Worm (Caenorhabditis elegans) whole organism, L1 larva: ENCODE measurements around the gene irk-2.

Source experiments
- C16A3.4 ChIP-seq: fragments of 150-350 bp; optimal IDR thresholded peaks from 2 replicates; lab custom pipeline; 2014; ENCODE audit warnings: missing biosample characterization, missing genetic modification characterization
- F16B12.6 ChIP-seq: fragments of 150-350 bp; optimal IDR thresholded peaks from 2 replicates; lab custom pipeline; 2014; ENCODE audit warnings: missing biosample characterization, missing genetic modification characterization
- aha-1 ChIP-seq: fragments of 150-350 bp; optimal IDR thresholded peaks from 2 replicates; lab custom pipeline; 2014; ENCODE audit warnings: missing biosample characterization, missing genetic modification characterization
- alr-1 ChIP-seq: fragments of 200-800 bp; sonication (Bioruptor generic); optimal IDR thresholded peaks from 2 replicates; lab custom pipeline; 2018; ENCODE audit warnings: borderline replicate concordance, mild to moderate bottlenecking, missing genetic modification characterization, missing compliant biosample characterization
- aly-2 ChIP-seq: fragments of 150-350 bp; optimal IDR thresholded peaks from 2 replicates; lab custom pipeline; 2014; ENCODE audit warnings: missing biosample characterization, missing genetic modification characterization
- ama-1 ChIP-seq: fragments of 150-350 bp; optimal IDR thresholded peaks from 2 replicates; lab custom pipeline; 2014
- ceh-63 ChIP-seq: fragments of 200-800 bp; sonication (Bioruptor generic); optimal IDR thresholded peaks from 2 replicates; lab custom pipeline; 2018; ENCODE audit warnings: mild to moderate bottlenecking, missing genetic modification characterization, missing compliant biosample characterization
- ceh-88 ChIP-seq: fragments of 200-800 bp; sonication (Bioruptor generic); IDR thresholded peaks from 2 replicates; pipeline ENCODE4 v1.3.6; 2022; ENCODE audit warnings: missing genetic modification characterization, missing compliant biosample characterization
- ceh-90 ChIP-seq: sonication (generic microtip); optimal IDR thresholded peaks from 2 replicates; lab custom pipeline; 2016; ENCODE audit warnings: missing genetic modification characterization, missing compliant biosample characterization
- ces-1 ChIP-seq: fragments of 150-350 bp; optimal IDR thresholded peaks from 2 replicates; lab custom pipeline; 2014; ENCODE audit warnings: missing biosample characterization, missing genetic modification reagents, missing genetic modification characterization
- dsc-1 ChIP-seq: sonication (generic microtip); optimal IDR thresholded peaks from 2 replicates; lab custom pipeline; 2016; ENCODE audit warnings: mild to moderate bottlenecking, missing genetic modification characterization, missing compliant biosample characterization
- efl-1 ChIP-seq, 4 experiments: fragments of 150-350 bp; optimal IDR thresholded peaks in 3 of 4; peaks in 1 of 4; 1 replicate in 1 of 4; 2 replicates in 3 of 4; lab custom pipeline; 2014; ENCODE audit warnings: missing biosample characterization in 2 of 4, missing genetic modification characterization in 2 of 4, missing genetic modification reagents in 2 of 4
- efl-3 ChIP-seq: fragments of 200-800 bp; sonication (Bioruptor generic); optimal IDR thresholded peaks from 2 replicates; lab custom pipeline; 2018; ENCODE audit warnings: mild to moderate bottlenecking, missing genetic modification characterization, missing compliant biosample characterization
- egl-27 ChIP-seq, 2 experiments: fragments of 150-350 bp in 1 of 2; sonication (generic microtip); optimal IDR thresholded peaks; 3 replicates each; lab custom pipeline; 2017 to 2018; ENCODE audit warnings: missing biosample characterization in 2 of 2, missing genetic modification characterization in 2 of 2, missing genetic modification reagents in 2 of 2
- elt-3 ChIP-seq, 6 experiments: fragments of 150-350 bp in 1 of 6; sonication (generic microtip); optimal IDR thresholded peaks; 2 replicates each; lab custom pipeline; 2017 to 2018; ENCODE audit warnings: missing biosample characterization in 6 of 6, missing genetic modification characterization in 6 of 6, inconsistent platforms in 1 of 6
- fkh-4 ChIP-seq: sonication (generic microtip); optimal IDR thresholded peaks from 2 replicates; lab custom pipeline; 2016; ENCODE audit warnings: missing compliant biosample characterization, missing genetic modification characterization, borderline replicate concordance
- fkh-8 ChIP-seq: sonication (generic microtip); optimal IDR thresholded peaks from 2 replicates; lab custom pipeline; 2016; ENCODE audit warnings: mild to moderate bottlenecking, missing genetic modification characterization, missing compliant biosample characterization
- fos-1 ChIP-seq: fragments of 150-350 bp; optimal IDR thresholded peaks from 2 replicates; lab custom pipeline; 2014; ENCODE audit warnings: missing biosample characterization, missing genetic modification characterization
- hlh-17 ChIP-seq: fragments of 200-800 bp; sonication (Bioruptor generic); optimal IDR thresholded peaks from 2 replicates; lab custom pipeline; 2018; ENCODE audit warnings: missing genetic modification characterization, mild to moderate bottlenecking, missing compliant biosample characterization, moderate library complexity, borderline replicate concordance
- hlh-4 ChIP-seq: sonication (generic microtip); optimal IDR thresholded peaks from 2 replicates; lab custom pipeline; 2016; ENCODE audit warnings: mild to moderate bottlenecking, missing genetic modification characterization, missing compliant biosample characterization
- isw-1 ChIP-seq: fragments of 200-800 bp; sonication (Bioruptor generic); IDR thresholded peaks from 2 replicates; pipeline ENCODE4 v1.3.6; 2022; ENCODE audit warnings: missing genetic modification characterization, missing compliant biosample characterization
- lin-13 ChIP-seq: fragments of 150-350 bp; optimal IDR thresholded peaks from 2 replicates; lab custom pipeline; 2014; ENCODE audit warnings: missing biosample characterization, missing genetic modification reagents, missing genetic modification characterization
- lin-14 ChIP-seq: fragments of 200-800 bp; sonication (Bioruptor generic); optimal IDR thresholded peaks from 2 replicates; lab custom pipeline; 2018; ENCODE audit warnings: mild to moderate bottlenecking, missing genetic modification characterization, moderate library complexity, missing compliant biosample characterization
- mab-9 ChIP-seq: fragments of 200-800 bp; sonication (Bioruptor generic); IDR thresholded peaks from 2 replicates; pipeline ENCODE4 v1.3.6; 2022; ENCODE audit warnings: missing genetic modification reagents, missing genetic modification characterization, missing compliant biosample characterization
- mef-2 ChIP-seq: fragments of 150-350 bp; optimal IDR thresholded peaks from 2 replicates; lab custom pipeline; 2014; ENCODE audit warnings: missing biosample characterization, missing genetic modification characterization
- mep-1 ChIP-seq: fragments of 150-350 bp; optimal IDR thresholded peaks from 2 replicates; lab custom pipeline; 2014; ENCODE audit warnings: missing biosample characterization, missing genetic modification characterization
- nhr-11 ChIP-seq: fragments of 150-350 bp; optimal IDR thresholded peaks from 2 replicates; lab custom pipeline; 2014; ENCODE audit warnings: missing biosample characterization, missing genetic modification characterization
- nhr-19 ChIP-seq: fragments of 200-800 bp; sonication (Bioruptor generic); conservative IDR thresholded peaks from 2 replicates; pipeline ENCODE4 v1.3.6; 2022; ENCODE audit warnings: missing genetic modification characterization, missing compliant biosample characterization
- nhr-20 ChIP-seq: sonication (generic microtip); optimal IDR thresholded peaks from 2 replicates; lab custom pipeline; 2016; ENCODE audit warnings: mild to moderate bottlenecking, missing genetic modification characterization, missing compliant biosample characterization
- nhr-28 ChIP-seq: fragments of 150-350 bp; optimal IDR thresholded peaks from 2 replicates; lab custom pipeline; 2014; ENCODE audit warnings: missing biosample characterization, missing genetic modification characterization
- nhr-90 ChIP-seq: sonication (generic microtip); optimal IDR thresholded peaks from 2 replicates; lab custom pipeline; 2016; ENCODE audit warnings: mild to moderate bottlenecking, missing genetic modification characterization, missing compliant biosample characterization; ENCODE audit not compliant: poor library complexity
- pqm-1 ChIP-seq: sonication (generic microtip); optimal IDR thresholded peaks from 3 replicates; lab custom pipeline; 2017; ENCODE audit warnings: missing biosample characterization, missing genetic modification characterization
- skn-1 ChIP-seq: fragments of 150-350 bp; optimal IDR thresholded peaks from 2 replicates; lab custom pipeline; 2014; ENCODE audit warnings: missing biosample characterization, missing genetic modification characterization
- snpc-4 ChIP-seq: fragments of 150-350 bp; optimal IDR thresholded peaks from 2 replicates; lab custom pipeline; 2014; ENCODE audit warnings: missing biosample characterization, missing genetic modification characterization
- snu-23 ChIP-seq: sonication (generic microtip); optimal IDR thresholded peaks from 2 replicates; lab custom pipeline; 2016; ENCODE audit warnings: missing genetic modification characterization, missing compliant biosample characterization
- sox-4 ChIP-seq: sonication (generic microtip); optimal IDR thresholded peaks from 2 replicates; lab custom pipeline; 2016; ENCODE audit warnings: missing genetic modification characterization, missing compliant biosample characterization
- sptf-1 ChIP-seq: fragments of 150-350 bp; optimal IDR thresholded peaks from 2 replicates; lab custom pipeline; 2014; ENCODE audit warnings: missing biosample characterization, missing genetic modification characterization
- sup-37 ChIP-seq: fragments of 200-800 bp; sonication (Bioruptor generic); optimal IDR thresholded peaks from 2 replicates; lab custom pipeline; 2018; ENCODE audit warnings: mild to moderate bottlenecking, missing genetic modification characterization, missing compliant biosample characterization
- swsn-7 ChIP-seq: sonication (generic microtip); optimal IDR thresholded peaks from 2 replicates; lab custom pipeline; 2016; ENCODE audit warnings: missing genetic modification characterization, missing compliant biosample characterization
- tbx-2 ChIP-seq: sonication (generic microtip); optimal IDR thresholded peaks from 2 replicates; lab custom pipeline; 2016; ENCODE audit warnings: missing genetic modification characterization, missing compliant biosample characterization
- tlp-1 ChIP-seq: fragments of 150-350 bp; optimal IDR thresholded peaks from 2 replicates; lab custom pipeline; 2014; ENCODE audit warnings: missing biosample characterization, missing genetic modification characterization
- unc-62 ChIP-seq: fragments of 150-350 bp; optimal IDR thresholded peaks from 2 replicates; lab custom pipeline; 2014; ENCODE audit warnings: missing biosample characterization, missing genetic modification reagents, missing genetic modification characterization
- ztf-4 ChIP-seq: fragments of 150-350 bp; optimal IDR thresholded peaks from 2 replicates; lab custom pipeline; 2014; ENCODE audit warnings: missing biosample characterization, missing genetic modification characterization

irk-2 gene

ce11 chrX:696253-696652, 18.0 kb downstream of the irk-2 start:
- TF ChIP-seq C16A3.4 (tag; lab: Kevin White, UChicago): no peak
- TF ChIP-seq efl-1 (optimal IDR thresholded peaks at IDR 0.05; lab: Kevin White, UChicago): no peak
- TF ChIP-seq efl-1 (GFP tag; optimal IDR thresholded peaks at IDR 0.05 in 1 of 2; lab: Kevin White, UChicago): peak in 1 of 2 experiments; percentile 37

DNA sequence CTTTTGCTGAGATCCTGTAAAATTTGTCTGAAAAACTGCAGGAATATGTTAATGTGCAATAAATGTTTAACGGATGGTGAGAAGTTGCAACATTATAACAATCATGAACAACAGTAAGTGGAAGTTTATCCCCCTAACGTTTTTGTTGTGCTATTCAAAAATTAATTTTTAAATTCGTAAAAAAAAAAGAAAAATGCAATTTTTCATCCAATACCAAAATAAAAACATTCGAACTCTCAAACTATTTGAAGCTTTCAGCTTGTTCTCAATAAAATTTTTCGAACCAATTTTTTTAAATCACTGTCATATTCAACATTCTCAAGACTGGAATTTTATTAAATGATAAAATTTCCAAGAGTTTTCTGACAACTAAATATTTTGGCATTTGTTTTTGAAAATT, 22.7 kb downstream of the irk-2 start, which contains the start of gene ncam-1:
TSS of gene ncam-1 (plus strand) at position 301 of the 400 bp plus-strand sequence.
- no peak for TF ChIP-seq tlp-1
- TF ChIP-seq tbx-2 (tag; lab: Kevin White, UChicago): no peak
- no peak for TF ChIP-seq nhr-28 (tag; lab: Kevin White, UChicago)
- no peak for TF ChIP-seq mef-2 (tag; lab: Kevin White, UChicago)
- no peak for TF ChIP-seq nhr-90
- TF ChIP-seq skn-1 (tag; lab: Kevin White, UChicago): no peak
- TF ChIP-seq ces-1 (GFP tag; lab: Kevin White, UChicago): no peak
- TF ChIP-seq fkh-4 (tag; lab: Kevin White, UChicago): no peak
- TF ChIP-seq egl-27 (tag; optimal IDR thresholded peaks at IDR 0.05; lab: Kevin White, UChicago): no peak
- no peak for TF ChIP-seq dsc-1 (tag; lab: Kevin White, UChicago)
- TF ChIP-seq, all 84 proteins: peak for 0

DNA sequence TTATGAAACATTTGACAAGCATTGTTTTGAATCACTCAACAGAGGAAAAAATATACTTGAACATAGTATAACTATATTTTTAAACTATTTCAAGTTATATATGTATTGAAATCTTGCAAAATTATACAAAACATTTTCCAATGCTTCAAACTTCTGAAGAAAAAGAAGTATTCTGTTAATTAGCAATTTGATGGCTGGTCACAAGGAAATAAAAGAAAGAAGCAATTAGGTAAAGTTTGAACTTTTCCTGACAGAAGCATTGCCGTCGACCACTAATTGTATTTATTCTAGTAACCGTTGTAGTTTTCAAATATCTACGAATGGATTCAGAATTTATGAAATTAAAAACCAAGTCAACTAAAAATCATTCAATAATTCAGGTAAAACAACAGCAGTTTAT, 25.7 kb downstream of the irk-2 start:
- TF ChIP-seq nhr-20: no peak
- no peak for TF ChIP-seq C16A3.4 (tag; lab: Kevin White, UChicago)
- no peak for TF ChIP-seq aly-2 (tag; lab: Kevin White, UChicago)
- TF ChIP-seq ceh-90 (tag; lab: Kevin White, UChicago): no peak
- TF ChIP-seq lin-14 (GFP tag; lab: Kevin White, UChicago): peak; percentile 54
- no peak for TF ChIP-seq efl-3 (GFP tag; lab: Kevin White, UChicago)
- TF ChIP-seq egl-27 (tag; optimal IDR thresholded peaks at IDR 0.05; lab: Kevin White, UChicago): no peak
- TF ChIP-seq fkh-8: no peak
- TF ChIP-seq ceh-88 (GFP tag; lab: Robert Waterston, UW): no peak
- peak; percentile 8 for TF ChIP-seq tbx-2 (tag; lab: Kevin White, UChicago)
- no peak for TF ChIP-seq nhr-11
- TF ChIP-seq ces-1 (GFP tag; lab: Kevin White, UChicago): no peak
- peak; percentile 54 for TF ChIP-seq ceh-63 (GFP tag; lab: Kevin White, UChicago)

- TF ChIP-seq nhr-28 (tag; lab: Kevin White, UChicago) (no peak), swsn-7 (no peak), F16B12.6 (tag; lab: Kevin White, UChicago) (no peak), sup-37 (GFP tag; lab: Kevin White, UChicago) (no peak), egl-27 (tag; optimal IDR thresholded peaks at IDR 0.05; lab: Kevin White, UChicago) (no peak), alr-1 (tag; lab: Kevin White, UChicago) (no peak)
These were observed 31.6 kb downstream of the irk-2 start, which contains the start of gene Y9C12A.1 for ce11 chrX:682691-683090. TSS of gene Y9C12A.1 (minus strand) at chrX:682791.

ce11 chrX:681413-681812, 32.9 kb downstream of the irk-2 start:
- TF ChIP-seq fos-1 (no peak), nhr-19 (GFP tag; lab: Robert Waterston, UW) (no peak), skn-1 (tag; lab: Kevin White, UChicago) (no peak), efl-1 (optimal IDR thresholded peaks at IDR 0.05; lab: Kevin White, UChicago) (no peak), efl-1 (GFP tag; optimal IDR thresholded peaks at IDR 0.05 in 1 of 2; lab: Kevin White, UChicago) (peak in 1 of 2 experiments; percentile 21), aha-1 (tag; lab: Kevin White, UChicago) (no peak), snpc-4 (peak; percentile 59)
- TF ChIP-seq, all 84 proteins: peak for 2

DNA sequence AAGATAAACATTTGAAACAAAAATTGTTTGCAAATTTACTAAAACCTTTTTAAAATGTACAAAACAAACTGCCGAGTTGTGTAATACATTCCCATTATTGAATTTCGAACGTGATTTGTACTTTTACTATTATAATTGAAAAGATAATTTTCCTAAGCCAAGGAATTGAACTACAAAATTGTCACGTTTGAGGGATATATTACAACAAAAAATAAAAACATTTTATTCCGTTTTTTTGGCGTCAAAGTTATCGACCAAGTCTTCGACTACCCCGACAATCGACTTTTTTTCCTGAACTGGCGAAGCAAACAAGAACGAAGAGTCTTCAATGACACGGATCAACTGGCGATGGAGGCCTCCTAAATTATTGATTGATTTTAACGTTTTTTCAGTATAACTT, 33.4 kb downstream of the irk-2 start, which contains the start of gene T19D7.7:
TSS of gene T19D7.7 (minus strand) at position 101 of the 400 bp plus-strand sequence.
- TF ChIP-seq snu-23 (GFP tag; lab: Kevin White, UChicago): no peak
- TF ChIP-seq ama-1 (lab: Kevin White, UChicago): no peak
- TF ChIP-seq sptf-1 (tag; lab: Kevin White, UChicago): no peak
- no peak for TF ChIP-seq nhr-19 (GFP tag; lab: Robert Waterston, UW)
- no peak for TF ChIP-seq hlh-17 (GFP tag; lab: Kevin White, UChicago)
- no peak for TF ChIP-seq pqm-1 (tag; lab: Kevin White, UChicago)
- TF ChIP-seq sox-4: no peak
- TF ChIP-seq mab-9 (GFP tag; lab: Robert Waterston, UW): no peak
- no peak for TF ChIP-seq elt-3 (tag; optimal IDR thresholded peaks at IDR 0.05; lab: Kevin White, UChicago)
- no peak for TF ChIP-seq hlh-4
- TF ChIP-seq tbx-2 (tag; lab: Kevin White, UChicago): no peak
- no peak for TF ChIP-seq lin-13 (GFP tag; lab: Kevin White, UChicago)
- no peak for TF ChIP-seq swsn-7
- TF ChIP-seq mep-1 (tag; lab: Kevin White, UChicago): no peak
- TF ChIP-seq unc-62: no peak
- TF ChIP-seq isw-1 (GFP tag; lab: Robert Waterston, UW): no peak
- no peak for TF ChIP-seq ztf-4 (tag; lab: Kevin White, UChicago)
